Fruit fly (Drosophila melanogaster): ENCODE data around the gene Dpm3.

dm6 chr3R:13382656-13383142 lies 20.2 kb downstream of the Dpm3 start:
- TF ChIP-seq CG1620 (GFP tag; optimal IDR thresholded peaks at IDR 0.05) = no peak
- no peak for TF ChIP-seq CG7045 (GFP tag; optimal IDR thresholded peaks at IDR 0.05)

Data from whole organism, adult.